Worm (Caenorhabditis elegans): ENCODE results near the gene W07G4.8.

W07G4.8 gene

ce11 chrV:13085227-13085640, 35.9 kb upstream of the W07G4.8 start (continued):
- TF ChIP-seq daf-16 (GFP tag; optimal IDR thresholded peaks at IDR 0.05) (no peak), daf-16 (tag; optimal IDR thresholded peaks at IDR 0.05) (peak; percentile 77), set-16 (GFP tag; IDR thresholded peaks at IDR 0.05) (no peak), hif-1 (tag; optimal IDR thresholded peaks at IDR 0.05) (no peak), F44E2.7 (GFP tag; IDR thresholded peaks at IDR 0.05) (no peak), saeg-2 (GFP tag; IDR thresholded peaks at IDR 0.05) (0 out of 2 replicates have a peak, but pooled peaks have one; percentile 39), ceh-20 (GFP tag; IDR thresholded peaks at IDR 0.05) (no peak), dve-1 (tag; optimal IDR thresholded peaks at IDR 0.05; ENCODE audit: insufficient read depth) (peak; percentile 78), lim-7 (GFP tag; IDR thresholded peaks at IDR 0.05) (no peak), nhr-42 (GFP tag; IDR thresholded peaks at IDR 0.05) (no peak), mes-2 (tag; optimal IDR thresholded peaks at IDR 0.05; ENCODE audit: poor library complexity, severe bottlenecking) (peak; percentile 16), hlh-11 (tag; optimal IDR thresholded peaks at IDR 0.05) (peak; percentile 75), lsy-2 (tag; optimal IDR thresholded peaks at IDR 0.05) (peak in 1 of 2 experiments; percentile 1), ama-1 (optimal IDR thresholded peaks at IDR 0.05) (peak; percentile 12), mxl-2 (GFP tag; conservative IDR thresholded peaks at IDR 0.05) (no peak), nhr-10 (tag; optimal IDR thresholded peaks at IDR 0.05) (peak; percentile 7), nhr-237 (tag; optimal IDR thresholded peaks at IDR 0.05) (no peak), php-3 (GFP tag; IDR thresholded peaks at IDR 0.05) (0 out of 2 replicates have a peak, but pooled peaks have one; percentile 14), nhr-11 (tag; optimal IDR thresholded peaks at IDR 0.05) (no peak), tag-97 (GFP tag; IDR thresholded peaks at IDR 0.05) (no peak)

- TF ChIP-seq unc-62 (GFP tag; optimal IDR thresholded peaks at IDR 0.05 in 1 of 2) (peak in 1 of 2 experiments; percentile 83), unc-62 (tag; optimal IDR thresholded peaks at IDR 0.05) (no peak), daf-8 (GFP tag; IDR thresholded peaks at IDR 0.05) (no peak), daf-16 (GFP tag; optimal IDR thresholded peaks at IDR 0.05) (peak in 1 of 2 experiments; percentile 98), daf-16 (tag; optimal IDR thresholded peaks at IDR 0.05) (peak; percentile 38), aha-1 (tag) (peak; percentile 96), hif-1 (tag; optimal IDR thresholded peaks at IDR 0.05) (peak in 1 of 2 experiments; percentile 25), unc-39 (tag; optimal IDR thresholded peaks at IDR 0.05) (no peak), zip-11 (GFP tag; IDR thresholded peaks at IDR 0.05) (no peak), D1046.2 (GFP tag; IDR thresholded peaks at IDR 0.05) (no peak), fkh-10 (GFP tag; optimal IDR thresholded peaks at IDR 0.05) (peak; percentile 37), pqm-1 (tag; optimal IDR thresholded peaks at IDR 0.05) (peak; percentile 22)
These were observed 34.7 kb upstream of the W07G4.8 start for ce11 chrV:13083751-13084672.

- TF ChIP-seq daf-16 (GFP tag; optimal IDR thresholded peaks at IDR 0.05), result peak; percentile 3 to 89
- peak; percentile 56 for TF ChIP-seq daf-16 (tag; optimal IDR thresholded peaks at IDR 0.05)
- TF ChIP-seq hlh-11 (tag; optimal IDR thresholded peaks at IDR 0.05), result peak; percentile 90
- no peak for TF ChIP-seq zfp-3 (GFP tag; conservative IDR thresholded peaks at IDR 0.05)
- TF ChIP-seq nhr-102 (tag; optimal IDR thresholded peaks at IDR 0.05), result peak; percentile 7
- peak; percentile 38; the same call in 1 of the 2 replicates for TF ChIP-seq mdt-29 (GFP tag; IDR thresholded peaks at IDR 0.05)
- peak in 1 of 2 experiments; percentile 93 for TF ChIP-seq unc-62 (GFP tag; optimal IDR thresholded peaks at IDR 0.05 in 1 of 2)
- TF ChIP-seq unc-62 (tag; optimal IDR thresholded peaks at IDR 0.05), result no peak
- TF ChIP-seq mes-2 (tag; optimal IDR thresholded peaks at IDR 0.05; ENCODE audit: poor library complexity, severe bottlenecking), result peak; percentile 48
- TF ChIP-seq T20F7.1 (GFP tag; optimal IDR thresholded peaks at IDR 0.05), result peak; percentile 25
- no peak for TF ChIP-seq madf-5 (GFP tag; IDR thresholded peaks at IDR 0.05)
- peak; percentile 57 for TF ChIP-seq dve-1 (tag; optimal IDR thresholded peaks at IDR 0.05; ENCODE audit: insufficient read depth)
- no peak for TF ChIP-seq nhr-42 (GFP tag; IDR thresholded peaks at IDR 0.05)
- TF ChIP-seq dpl-1 (GFP tag; optimal IDR thresholded peaks at IDR 0.05), result no peak
- TF ChIP-seq nhr-77 (tag; optimal IDR thresholded peaks at IDR 0.05), result peak; percentile 5
- peak; percentile 61 for TF ChIP-seq pha-4 (GFP tag; IDR thresholded peaks at IDR 0.05)
- peak; percentile 85 for TF ChIP-seq pha-4 (tag; optimal IDR thresholded peaks at IDR 0.05)
- peak in 1 of 2 experiments; percentile 66 for TF ChIP-seq mdl-1 (tag; optimal IDR thresholded peaks at IDR 0.05)
- peak; percentile 7 to 62 for TF ChIP-seq lsy-2 (tag; optimal IDR thresholded peaks at IDR 0.05)
- TF ChIP-seq ctbp-1 (GFP tag; IDR thresholded peaks at IDR 0.05), result 0 out of 2 replicates have a peak, but pooled peaks have one; percentile 46
- TF ChIP-seq mep-1 (tag; optimal IDR thresholded peaks at IDR 0.05), result peak; percentile 75
- TF ChIP-seq rbr-2 (tag; optimal IDR thresholded peaks at IDR 0.05), result peak; percentile 3
- TF ChIP-seq nhr-11 (tag; optimal IDR thresholded peaks at IDR 0.05), result peak; percentile 51
- peak; percentile 79 for TF ChIP-seq dmd-6 (GFP tag; IDR thresholded peaks at IDR 0.05)
- TF ChIP-seq nhr-48 (tag; optimal IDR thresholded peaks at IDR 0.05), result peak; percentile 51
These were observed 33.2 kb upstream of the W07G4.8 start, which contains the start of gene C34B4.2 for ce11 chrV:13082442-13083126. Gene C34B4.2, plus strand, starts transcription at chrV:13083055.
